Fruit fly (Drosophila melanogaster): Measurements from ENCODE around the gene CG3857.

The CG3857 gene

DNA sequence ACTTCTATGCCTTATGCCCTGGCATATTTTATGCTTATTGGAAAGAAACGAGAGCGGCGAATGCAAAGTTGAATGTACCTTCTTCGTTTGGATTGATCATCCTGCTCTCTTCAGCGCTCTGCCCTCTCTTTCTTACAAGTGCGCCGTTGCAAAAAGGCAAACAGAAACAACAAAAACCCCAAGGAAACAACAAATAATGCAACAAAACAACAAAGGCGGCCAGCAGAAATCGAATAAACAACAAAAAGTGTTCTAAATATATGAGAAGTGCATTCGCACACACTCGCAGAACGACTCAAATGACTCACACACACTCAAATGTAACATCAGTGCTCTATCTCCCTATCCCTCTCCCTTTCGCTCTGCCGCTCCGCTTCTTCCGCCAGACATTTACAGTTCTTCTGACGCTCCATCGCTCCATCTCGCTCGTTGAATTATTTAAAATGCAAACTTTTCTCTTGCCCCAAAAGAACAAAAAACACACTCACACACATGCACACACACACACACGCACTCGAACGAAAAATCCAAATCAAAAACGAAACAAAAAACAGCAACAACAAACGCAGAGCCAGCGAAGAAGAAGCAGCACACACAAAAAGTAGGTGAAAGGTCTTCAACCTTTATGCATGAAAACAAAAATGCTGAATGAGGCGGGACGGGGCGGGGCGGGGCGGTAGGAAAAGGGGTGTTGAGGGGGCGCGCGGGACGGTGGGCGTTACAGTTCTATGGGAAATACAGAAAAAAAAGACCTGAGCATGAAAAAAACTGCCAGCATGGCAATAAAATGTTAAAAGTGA, 26.3 kb upstream of the CG3857 start (continued):
- TF ChIP-seq Deaf1 (tag; optimal IDR thresholded peaks at IDR 0.05) (peak; percentile 57), CG1603 (tag; optimal IDR thresholded peaks at IDR 0.05) (no peak), Neu2 (GFP tag; optimal IDR thresholded peaks at IDR 0.05; ENCODE audit: borderline replicate concordance) (no peak), CG10267 (tag; optimal IDR thresholded peaks at IDR 0.05) (no peak), nom (GFP tag; optimal IDR thresholded peaks at IDR 0.05) (peak; percentile 15), Drgx (GFP tag; IDR thresholded peaks at IDR 0.05) (peak; percentile 62), Hr78 (GFP tag; optimal IDR thresholded peaks at IDR 0.05) (peak in 1 of 2 experiments; percentile 84), bbx (GFP tag; IDR thresholded peaks at IDR 0.05; ENCODE audit: partially characterized antibody) (no peak), vfl (GFP tag; optimal IDR thresholded peaks at IDR 0.05) (no peak), CG32772 (GFP tag; IDR thresholded peaks at IDR 0.05) (peak; percentile 76), vvl (GFP tag; IDR thresholded peaks at IDR 0.05) (0 out of 2 replicates have a peak, but pooled peaks have one; percentile 9), sr (GFP tag; IDR thresholded peaks at IDR 0.05) (peak; percentile 93), Aef1 (GFP tag; IDR thresholded peaks at IDR 0.05) (0 out of 3 replicates have a peak, but pooled peaks have one; percentile 16), NC2β (GFP tag; optimal IDR thresholded peaks at IDR 0.05) (no peak), wor (GFP tag; IDR thresholded peaks at IDR 0.05) (no peak), CG5953 (GFP tag; IDR thresholded peaks at IDR 0.05) (no peak), CG12744 (GFP tag; optimal IDR thresholded peaks at IDR 0.05) (no peak), sug (tag; optimal IDR thresholded peaks at IDR 0.05) (peak; percentile 14), sd (tag; optimal IDR thresholded peaks at IDR 0.05) (peak; percentile 35), CG7357 (GFP tag; IDR thresholded peaks at IDR 0.05) (no peak), org-1 (GFP tag; optimal IDR thresholded peaks at IDR 0.05) (no peak), crol (GFP tag; IDR thresholded peaks at IDR 0.05) (peak; percentile 98), CG15073 (GFP tag; optimal IDR thresholded peaks at IDR 0.05) (no peak), Dfd (GFP tag; optimal IDR thresholded peaks at IDR 0.05) (no peak), Abd-B (GFP tag; optimal IDR thresholded peaks at IDR 0.05) (peak; percentile 21), emc (GFP tag; optimal IDR thresholded peaks at IDR 0.05) (no peak), z (GFP tag; IDR thresholded peaks at IDR 0.05) (peak; percentile 75), lov (optimal IDR thresholded peaks at IDR 0.05) (no peak), lov (GFP tag; IDR thresholded peaks at IDR 0.05) (no peak), sqz (GFP tag; optimal IDR thresholded peaks at IDR 0.05) (peak; percentile 84), CG17385 (GFP tag; optimal IDR thresholded peaks at IDR 0.05) (peak; percentile 86), Hr3 (GFP tag; optimal IDR thresholded peaks at IDR 0.05) (peak; percentile 69)

DNA sequence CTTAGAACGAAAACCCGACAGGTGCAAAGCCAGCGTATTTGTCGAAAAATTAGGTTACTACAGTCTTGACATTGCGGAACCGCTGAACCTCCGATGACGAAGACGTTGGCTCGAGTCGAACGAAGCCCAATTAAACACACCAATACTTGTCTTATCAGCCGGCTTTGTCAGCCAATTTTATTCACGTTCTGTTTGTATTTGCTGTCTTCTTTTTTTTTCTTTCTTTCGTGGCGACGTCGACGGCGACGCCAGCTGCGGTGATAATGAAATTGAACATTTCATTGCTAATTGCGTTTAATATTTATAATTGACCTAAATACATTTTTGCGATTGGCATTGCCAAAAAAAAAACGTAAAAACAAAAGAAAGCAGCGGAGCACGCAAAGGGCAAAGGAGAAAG, 25.7 kb upstream of the CG3857 start:
- TF ChIP-seq Adf1 (GFP tag; IDR thresholded peaks at IDR 0.05) (0 out of 2 replicates have a peak, but pooled peaks have one; percentile 7), toy (GFP tag; IDR thresholded peaks at IDR 0.05) (no peak)

dm6 chrX:1964409-1965345, 24.8 kb upstream of the CG3857 start:
- TF ChIP-seq CG6854 (GFP tag; optimal IDR thresholded peaks at IDR 0.05) (no peak), Hey (tag; optimal IDR thresholded peaks at IDR 0.05) (no peak), Fer1 (GFP tag; optimal IDR thresholded peaks at IDR 0.05) (no peak), Hmx (GFP tag; optimal IDR thresholded peaks at IDR 0.05) (no peak), CG6272 (GFP tag; IDR thresholded peaks at IDR 0.05) (no peak), gsb-n (tag; optimal IDR thresholded peaks at IDR 0.05) (no peak), CG10431 (GFP tag; optimal IDR thresholded peaks at IDR 0.05) (no peak), CG3065 (GFP tag; optimal IDR thresholded peaks at IDR 0.05) (no peak), sens (GFP tag) (peak; percentile 18), Drgx (GFP tag; IDR thresholded peaks at IDR 0.05) (peak; percentile 27; the same call in 1 of the 2 replicates), HLH54F (GFP tag; optimal IDR thresholded peaks at IDR 0.05) (no peak), CG34224 (GFP tag; IDR thresholded peaks at IDR 0.05; ENCODE audit: partially characterized antibody) (no peak), CG1602 (GFP tag; optimal IDR thresholded peaks at IDR 0.05) (no peak), CG12104 (GFP tag; optimal IDR thresholded peaks at IDR 0.05) (no peak), CG9876 (GFP tag; optimal IDR thresholded peaks at IDR 0.05) (no peak)

All from whole organism, embryonic.